Fruit fly (Drosophila melanogaster): ENCODE data around the gene Pex11c.

dm6 chr3R:23260569-23260968 is 2.4 kb downstream of the Pex11c start:
- TF ChIP-seq Mnt (GFP tag; optimal IDR thresholded peaks at IDR 0.05) = no peak
- TF ChIP-seq cic (GFP tag; optimal IDR thresholded peaks at IDR 0.05) = no peak
- no peak for TF ChIP-seq CG1620 (GFP tag; optimal IDR thresholded peaks at IDR 0.05)
- no peak for TF ChIP-seq ovo (GFP tag; optimal IDR thresholded peaks at IDR 0.05)
- no peak for TF ChIP-seq CG14711 (tag; optimal IDR thresholded peaks at IDR 0.05)
- no peak for TF ChIP-seq CG5204 (GFP tag; optimal IDR thresholded peaks at IDR 0.05)
- no peak for TF ChIP-seq kay (GFP tag; ENCODE audit: borderline replicate concordance)
- TF ChIP-seq toe (GFP tag; optimal IDR thresholded peaks at IDR 0.05) = no peak
- TF ChIP-seq tj (GFP tag; optimal IDR thresholded peaks at IDR 0.05) = no peak
- no peak for TF ChIP-seq CG33017 (tag; optimal IDR thresholded peaks at IDR 0.05)
- TF ChIP-seq Hr96 (GFP tag; optimal IDR thresholded peaks at IDR 0.05) = no peak
- TF ChIP-seq pad (GFP tag; optimal IDR thresholded peaks at IDR 0.05) = no peak
- no peak for TF ChIP-seq Crg-1 (GFP tag; optimal IDR thresholded peaks at IDR 0.05)

Data from whole organism, adult.